Fruit fly (Drosophila melanogaster) whole organism, prepupa: ENCODE results near the gene CG6769.

ENCODE experiments used
- CG11294 ChIP-seq: fragments of 200-800 bp; sonication (Bioruptor generic); IDR thresholded peaks from 2 replicates; pipeline ENCODE4 v1.3.6; 2022; ENCODE audit warnings: missing biosample characterization, missing genetic modification characterization
- CG11902 ChIP-seq: fragments of 200-800 bp; sonication (Bioruptor generic); optimal IDR thresholded peaks from 3 replicates; lab custom pipeline; 2016; ENCODE audit warnings: missing biosample characterization, missing genetic modification characterization
- CG15336 ChIP-seq: fragments of 200-800 bp; sonication (Bioruptor generic); IDR thresholded peaks from 2 replicates; pipeline ENCODE4 v1.3.6; 2022; ENCODE audit warnings: missing biosample characterization, missing genetic modification characterization
- CG1621 ChIP-seq: fragments of 200-800 bp; sonication (Bioruptor generic); optimal IDR thresholded peaks from 3 replicates; lab custom pipeline; 2018; ENCODE audit warnings: missing biosample characterization, mild to moderate bottlenecking, missing genetic modification characterization
- CG16779 ChIP-seq: fragments of 200-800 bp; sonication (Bioruptor generic); optimal IDR thresholded peaks from 3 replicates; lab custom pipeline; 2017; ENCODE audit warnings: missing biosample characterization, mild to moderate bottlenecking, missing genetic modification characterization
- CG3032 ChIP-seq: fragments of 200-800 bp; optimal IDR thresholded peaks from 2 replicates; lab custom pipeline; 2019; ENCODE audit warnings: missing biosample characterization, mild to moderate bottlenecking, missing genetic modification characterization, moderate library complexity
- CG31627 ChIP-seq: fragments of 200-800 bp; sonication (Bioruptor generic); optimal IDR thresholded peaks from 3 replicates; lab custom pipeline; 2016; ENCODE audit warnings: missing biosample characterization, missing genetic modification characterization
- CG32006 ChIP-seq: fragments of 200-800 bp; sonication (Bioruptor generic); optimal IDR thresholded peaks from 3 replicates; lab custom pipeline; 2017; ENCODE audit warnings: missing biosample characterization, mild to moderate bottlenecking, missing genetic modification characterization
- CG34406 ChIP-seq: fragments of 200-800 bp; sonication (Bioruptor generic); optimal IDR thresholded peaks from 3 replicates; lab custom pipeline; 2016; ENCODE audit warnings: missing biosample characterization, missing genetic modification characterization
- CG4318 ChIP-seq: fragments of 200-800 bp; sonication (Bioruptor generic); optimal IDR thresholded peaks from 3 replicates; lab custom pipeline; 2017; ENCODE audit warnings: missing biosample characterization, mild to moderate bottlenecking, missing genetic modification characterization
- CG6163 ChIP-seq: fragments of 200-800 bp; sonication (Bioruptor generic); IDR thresholded peaks from 3 replicates; pipeline ENCODE4 v1.3.6; 2022; ENCODE audit warnings: missing biosample characterization, missing genetic modification characterization
- CG6276 ChIP-seq: fragments of 200-800 bp; sonication (Bioruptor generic); optimal IDR thresholded peaks from 2 replicates; lab custom pipeline; 2017; ENCODE audit warnings: missing biosample characterization, mild to moderate bottlenecking, missing genetic modification characterization
- CG6792 ChIP-seq: fragments of 200-800 bp; sonication (Bioruptor generic); optimal IDR thresholded peaks from 3 replicates; lab custom pipeline; 2016; ENCODE audit warnings: missing biosample characterization, missing genetic modification characterization
- CG6808 ChIP-seq: fragments of 200-800 bp; sonication (Bioruptor generic); optimal IDR thresholded peaks from 3 replicates; lab custom pipeline; 2017; ENCODE audit warnings: missing biosample characterization, missing genetic modification characterization, mild to moderate bottlenecking, moderate library complexity, missing genetic modification reagents
- CG6854 ChIP-seq: fragments of 200-800 bp; sonication (Bioruptor generic); optimal IDR thresholded peaks from 2 replicates; lab custom pipeline; 2017; ENCODE audit warnings: missing biosample characterization, mild to moderate bottlenecking, missing genetic modification characterization
- CG7368 ChIP-seq: fragments of 200-800 bp; sonication (Bioruptor generic); optimal IDR thresholded peaks from 3 replicates; lab custom pipeline; 2016; ENCODE audit warnings: missing biosample characterization, missing genetic modification characterization
- CG8119 ChIP-seq: fragments of 200-800 bp; sonication (Bioruptor generic); IDR thresholded peaks from 3 replicates; pipeline ENCODE4 v1.3.6; 2022; ENCODE audit warnings: missing biosample characterization, missing genetic modification characterization
- CG8319 ChIP-seq: fragments of 200-800 bp; sonication (Bioruptor generic); optimal IDR thresholded peaks from 3 replicates; lab custom pipeline; 2016; ENCODE audit warnings: missing biosample characterization, missing genetic modification characterization
- CG8632 ChIP-seq: fragments of 200-800 bp; sonication (Bioruptor generic); optimal IDR thresholded peaks from 3 replicates; lab custom pipeline; 2016; ENCODE audit warnings: missing biosample characterization, missing genetic modification characterization
- CG9139 ChIP-seq: fragments of 200-800 bp; sonication (Bioruptor generic); optimal IDR thresholded peaks from 3 replicates; lab custom pipeline; 2017; ENCODE audit warnings: missing biosample characterization, mild to moderate bottlenecking, missing genetic modification characterization
- Eip75B ChIP-seq: fragments of 200-800 bp; sonication (Bioruptor generic); optimal IDR thresholded peaks from 3 replicates; lab custom pipeline; 2016; ENCODE audit warnings: missing biosample characterization, missing genetic modification characterization
- Eip78C ChIP-seq: fragments of 200-800 bp; sonication (Bioruptor generic); peaks from one replicate; lab custom pipeline; 2016; ENCODE audit warnings: missing biosample characterization, missing genetic modification characterization
- Eip93F ChIP-seq: fragments of 200-800 bp; sonication (Bioruptor generic); optimal IDR thresholded peaks from 2 replicates; lab custom pipeline; 2016; ENCODE audit warnings: missing biosample characterization, mild to moderate bottlenecking, missing genetic modification characterization
- Ets96B ChIP-seq: fragments of 200-800 bp; optimal IDR thresholded peaks from 2 replicates; lab custom pipeline; 2019; ENCODE audit warnings: missing biosample characterization, mild to moderate bottlenecking, missing genetic modification characterization, moderate library complexity
- Gug ChIP-seq: fragments of 200-800 bp; sonication (Bioruptor generic); IDR thresholded peaks from 2 replicates; pipeline ENCODE4 v1.3.6; 2022; ENCODE audit warnings: missing biosample characterization, missing genetic modification characterization
- Hr38 ChIP-seq: sonication (Bioruptor generic); optimal IDR thresholded peaks from 2 replicates; lab custom pipeline; 2016; ENCODE audit warnings: missing biosample characterization, missing genetic modification characterization
- Hr39 ChIP-seq: fragments of 200-800 bp; sonication (Bioruptor generic); optimal IDR thresholded peaks from 2 replicates; lab custom pipeline; 2016; ENCODE audit warnings: missing biosample characterization, missing genetic modification characterization
- Hr4 ChIP-seq: fragments of 200-800 bp; sonication (Bioruptor generic); optimal IDR thresholded peaks from 3 replicates; lab custom pipeline; 2016; ENCODE audit warnings: missing biosample characterization, missing genetic modification characterization
- Met ChIP-seq: fragments of 200-800 bp; sonication (Bioruptor generic); optimal IDR thresholded peaks from 3 replicates; lab custom pipeline; 2016; ENCODE audit warnings: missing biosample characterization, missing genetic modification characterization
- Sox14 ChIP-seq: fragments of 200-800 bp; sonication (Bioruptor generic); optimal IDR thresholded peaks from 3 replicates; lab custom pipeline; 2016; ENCODE audit warnings: missing biosample characterization, missing genetic modification characterization
- achi ChIP-seq: fragments of 200-800 bp; sonication (Bioruptor generic); optimal IDR thresholded peaks from 3 replicates; lab custom pipeline; 2016; ENCODE audit warnings: missing biosample characterization, missing genetic modification characterization
- acj6 ChIP-seq: fragments of 200-800 bp; sonication (Bioruptor generic); optimal IDR thresholded peaks from 3 replicates; lab custom pipeline; 2016; ENCODE audit warnings: missing biosample characterization, missing genetic modification characterization
- cyc ChIP-seq: fragments of 200-800 bp; sonication (Bioruptor generic); optimal IDR thresholded peaks from 3 replicates; lab custom pipeline; 2016; ENCODE audit warnings: missing biosample characterization, missing genetic modification characterization
- dac ChIP-seq: fragments of 200-800 bp; sonication (Bioruptor generic); optimal IDR thresholded peaks from 2 replicates; lab custom pipeline; 2017; ENCODE audit warnings: missing biosample characterization, mild to moderate bottlenecking, missing genetic modification characterization
- dsx ChIP-seq: fragments of 200-800 bp; optimal IDR thresholded peaks from 3 replicates; lab custom pipeline; 2019; ENCODE audit warnings: missing biosample characterization, mild to moderate bottlenecking, missing genetic modification characterization, moderate library complexity; ENCODE audit not compliant: poor library complexity, severe bottlenecking
- eg ChIP-seq: fragments of 200-800 bp; sonication (Bioruptor generic); IDR thresholded peaks from 3 replicates; pipeline ENCODE4 v1.3.6; 2022; ENCODE audit warnings: missing biosample characterization, missing genetic modification characterization
- esn ChIP-seq: fragments of 200-800 bp; sonication (Bioruptor generic); optimal IDR thresholded peaks from 2 replicates; lab custom pipeline; 2016; ENCODE audit warnings: missing biosample characterization, mild to moderate bottlenecking, missing genetic modification characterization, moderate library complexity
- fd59A ChIP-seq: fragments of 200-800 bp; sonication (Bioruptor generic); optimal IDR thresholded peaks from 2 replicates; lab custom pipeline; 2017; ENCODE audit warnings: missing biosample characterization, mild to moderate bottlenecking, missing genetic modification characterization, missing genetic modification reagents
- fkh ChIP-seq: fragments of 200-800 bp; sonication (Bioruptor generic); optimal IDR thresholded peaks from 3 replicates; lab custom pipeline; 2017; ENCODE audit warnings: missing biosample characterization, mild to moderate bottlenecking, missing genetic modification characterization, moderate library complexity
- lz ChIP-seq: fragments of 200-800 bp; sonication (Bioruptor generic); optimal IDR thresholded peaks from 3 replicates; lab custom pipeline; 2016; ENCODE audit warnings: missing biosample characterization, missing genetic modification characterization
- pdm3 ChIP-seq: fragments of 200-800 bp; sonication (Bioruptor generic); optimal IDR thresholded peaks from 3 replicates; lab custom pipeline; 2016; ENCODE audit warnings: missing biosample characterization, missing genetic modification characterization
- salr ChIP-seq, 2 experiments: fragments of 200-800 bp; sonication (Bioruptor generic); optimal IDR thresholded peaks; 3 replicates each; lab custom pipeline; 2016 to 2018; ENCODE audit warnings: missing biosample characterization in 2 of 2, missing genetic modification characterization in 2 of 2, mild to moderate bottlenecking in 1 of 2
- spab ChIP-seq: fragments of 200-800 bp; sonication (Bioruptor generic); optimal IDR thresholded peaks from 2 replicates; lab custom pipeline; 2017; ENCODE audit warnings: missing biosample characterization, mild to moderate bottlenecking, missing genetic modification characterization, missing genetic modification reagents
- ss ChIP-seq, 2 experiments: fragments of 200-800 bp; sonication (Bioruptor generic); optimal IDR thresholded peaks; 2 replicates in 1 of 2; 3 replicates in 1 of 2; lab custom pipeline; 2017 to 2018; ENCODE audit warnings: mild to moderate bottlenecking in 2 of 2, missing biosample characterization in 2 of 2, missing genetic modification characterization in 2 of 2, moderate library complexity in 1 of 2
- svp ChIP-seq: fragments of 200-800 bp; sonication (Bioruptor generic); peaks from one replicate; lab custom pipeline; 2016; ENCODE audit warnings: missing biosample characterization, missing genetic modification characterization
- vri ChIP-seq: fragments of 200-800 bp; sonication (Bioruptor generic); optimal IDR thresholded peaks from 3 replicates; lab custom pipeline; 2016; ENCODE audit warnings: missing biosample characterization, mild to moderate bottlenecking, missing genetic modification characterization

The CG6769 gene

DNA sequence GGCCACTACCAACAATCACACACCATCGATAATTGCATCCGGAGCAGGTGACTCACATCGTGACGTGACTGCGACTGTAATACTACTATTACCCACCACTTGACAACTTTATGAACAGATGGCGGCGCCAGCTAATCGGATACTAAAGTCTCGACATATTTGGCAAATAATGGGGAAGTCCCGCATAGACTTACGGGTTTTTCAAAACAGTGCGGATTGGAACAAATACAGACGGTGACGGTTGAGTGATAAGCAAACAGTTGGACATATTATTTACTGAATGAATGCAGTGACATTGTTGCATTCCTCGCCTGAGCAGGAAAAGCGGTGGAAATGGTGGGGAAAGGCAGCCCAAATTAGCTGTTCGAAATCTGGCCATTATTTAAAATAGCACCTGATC lies 15.7 kb downstream of the CG6769 start:
- TF ChIP-seq fkh (GFP tag; lab: Kevin White, UChicago) = peak; percentile 15
- TF ChIP-seq dsx (GFP tag; lab: Kevin White, UChicago) = peak; percentile 73
- TF ChIP-seq Eip78C = peak; percentile 7
- TF ChIP-seq ss (GFP tag; optimal IDR thresholded peaks at IDR 0.05; lab: Kevin White, UChicago) = peak in 1 of 2 experiments; percentile 4
- no peak for TF ChIP-seq CG6276 (GFP tag; lab: Kevin White, UChicago)
- peak; percentile 30 for TF ChIP-seq svp (GFP tag; lab: Kevin White, UChicago)
- TF ChIP-seq CG6854 (GFP tag; lab: Kevin White, UChicago) = no peak
- TF ChIP-seq acj6 (GFP tag; lab: Kevin White, UChicago) = no peak

DNA sequence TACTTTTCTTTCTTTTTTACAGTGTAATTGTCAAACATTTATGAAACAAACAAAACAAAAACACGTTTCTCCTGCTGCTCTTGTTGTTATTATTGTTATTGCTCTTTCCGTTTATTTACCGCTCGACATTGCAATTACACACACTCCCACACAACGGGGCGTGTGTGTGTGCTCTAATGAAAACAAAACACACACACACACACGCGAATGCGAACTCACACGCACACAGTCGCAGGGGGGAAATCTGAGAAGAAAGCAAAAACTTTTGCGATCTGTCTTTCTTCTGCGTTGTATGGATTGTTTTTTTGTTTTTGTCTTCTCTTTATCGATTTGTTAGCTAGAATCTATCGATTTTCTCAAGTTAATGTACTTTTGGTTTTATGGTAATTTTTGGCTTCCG lies 17.2 kb downstream of the CG6769 start:
- no peak for TF ChIP-seq CG11294 (GFP tag; lab: Robert Waterston, UW)
- no peak for TF ChIP-seq vri (GFP tag; lab: Kevin White, UChicago)
- TF ChIP-seq lz (GFP tag; lab: Kevin White, UChicago) = no peak
- no peak for TF ChIP-seq CG11902 (GFP tag; lab: Kevin White, UChicago)
- TF ChIP-seq CG6808 = no peak
- peak; percentile 26 for TF ChIP-seq Sox14 (GFP tag; lab: Kevin White, UChicago)
- no peak for TF ChIP-seq Hr4 (GFP tag; lab: Kevin White, UChicago)
- no peak for TF ChIP-seq CG9139 (GFP tag; lab: Kevin White, UChicago)
- peak; percentile 19 for TF ChIP-seq CG6792 (GFP tag; lab: Kevin White, UChicago)
- TF ChIP-seq Hr39 (GFP tag; lab: Kevin White, UChicago) = no peak
- no peak for TF ChIP-seq svp (GFP tag; lab: Kevin White, UChicago)
- TF ChIP-seq CG6854 (GFP tag; lab: Kevin White, UChicago) = no peak
- TF ChIP-seq fd59A = no peak
- no peak for TF ChIP-seq CG3032
- no peak for TF ChIP-seq pdm3 (GFP tag; lab: Kevin White, UChicago)
- TF ChIP-seq CG8632 (GFP tag; lab: Kevin White, UChicago) = no peak
- TF ChIP-seq dac (GFP tag; lab: Kevin White, UChicago) = no peak
- 0 out of 3 replicates have a peak, but pooled peaks have one; percentile 31 for TF ChIP-seq eg (GFP tag; lab: Robert Waterston, UW)
- no peak for TF ChIP-seq Eip93F
- 0 out of 3 replicates have a peak, but pooled peaks have one; percentile 14 for TF ChIP-seq CG6163 (GFP tag; lab: Robert Waterston, UW)
- no peak for TF ChIP-seq Hr38 (GFP tag; lab: Kevin White, UChicago)

DNA sequence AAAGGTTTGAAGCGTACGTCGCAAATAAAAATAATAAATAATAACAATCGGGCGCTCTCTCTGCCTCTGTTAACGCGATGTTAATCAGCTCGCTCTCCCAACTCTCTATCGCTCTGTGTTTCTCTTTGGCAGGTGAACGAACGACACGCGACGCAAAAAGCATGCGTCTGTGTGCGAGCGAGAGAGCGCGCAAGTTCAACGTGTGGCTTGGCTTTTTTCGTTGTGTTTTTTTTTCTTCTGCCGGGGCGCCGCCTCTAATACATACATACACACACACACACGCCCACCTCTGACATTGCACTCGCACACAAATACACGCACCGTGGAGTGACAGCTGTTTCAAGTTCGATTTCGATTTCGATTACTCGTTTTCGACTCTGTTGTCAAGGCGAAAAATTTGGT lies 17.8 kb downstream of the CG6769 start:
- peak; percentile 23 for TF ChIP-seq CG6808
- TF ChIP-seq ss (GFP tag; optimal IDR thresholded peaks at IDR 0.05; lab: Kevin White, UChicago) = peak; percentile 68
- TF ChIP-seq CG32006 (GFP tag; lab: Kevin White, UChicago) = no peak
- TF ChIP-seq svp (GFP tag; lab: Kevin White, UChicago) = peak; percentile 94
- peak; percentile 82 for TF ChIP-seq CG6163 (GFP tag; lab: Robert Waterston, UW)
- TF ChIP-seq CG8119 (GFP tag; lab: Robert Waterston, UW) = peak; percentile 45; the same call in 2 of the 3 replicates
- no peak for TF ChIP-seq CG11294 (GFP tag; lab: Robert Waterston, UW)
- TF ChIP-seq salr (GFP tag; optimal IDR thresholded peaks at IDR 0.05; lab: Kevin White, UChicago) = no peak
- TF ChIP-seq CG8319 (GFP tag; lab: Kevin White, UChicago) = no peak
- TF ChIP-seq cyc (GFP tag; lab: Kevin White, UChicago) = no peak
- peak; percentile 55; the same call in 1 of the 2 replicates for TF ChIP-seq CG15336
- TF ChIP-seq CG16779 (tag; lab: Kevin White, UChicago) = peak; percentile 25
- no peak for TF ChIP-seq lz (GFP tag; lab: Kevin White, UChicago)
- no peak for TF ChIP-seq Eip75B
- TF ChIP-seq CG6792 (GFP tag; lab: Kevin White, UChicago) = no peak
- peak; percentile 29 for TF ChIP-seq Eip93F
- TF ChIP-seq CG11902 (GFP tag; lab: Kevin White, UChicago) = no peak
- TF ChIP-seq achi (GFP tag; lab: Kevin White, UChicago) = no peak
- TF ChIP-seq CG31627 (GFP tag; lab: Kevin White, UChicago) = no peak
- no peak for TF ChIP-seq spab
- no peak for TF ChIP-seq esn (GFP tag; lab: Kevin White, UChicago)
- no peak for TF ChIP-seq Hr4 (GFP tag; lab: Kevin White, UChicago)
- TF ChIP-seq Met (GFP tag; lab: Kevin White, UChicago) = peak; percentile 35
- TF ChIP-seq CG8632 (GFP tag; lab: Kevin White, UChicago) = no peak
- TF ChIP-seq CG1621 (tag; lab: Kevin White, UChicago) = peak; percentile 10
- no peak for TF ChIP-seq CG7368
- TF ChIP-seq eg (GFP tag; lab: Robert Waterston, UW) = peak; percentile 77; the same call in 2 of the 3 replicates
- no peak for TF ChIP-seq Ets96B
- no peak for TF ChIP-seq Gug (GFP tag; lab: Robert Waterston, UW)
- TF ChIP-seq CG34406 (GFP tag; lab: Kevin White, UChicago) = peak; percentile 16
- TF ChIP-seq CG4318 (GFP tag; lab: Kevin White, UChicago) = no peak
